Fruit fly (Drosophila melanogaster): Measurements from ENCODE around the gene CG12773.

The CG12773 gene

DNA sequence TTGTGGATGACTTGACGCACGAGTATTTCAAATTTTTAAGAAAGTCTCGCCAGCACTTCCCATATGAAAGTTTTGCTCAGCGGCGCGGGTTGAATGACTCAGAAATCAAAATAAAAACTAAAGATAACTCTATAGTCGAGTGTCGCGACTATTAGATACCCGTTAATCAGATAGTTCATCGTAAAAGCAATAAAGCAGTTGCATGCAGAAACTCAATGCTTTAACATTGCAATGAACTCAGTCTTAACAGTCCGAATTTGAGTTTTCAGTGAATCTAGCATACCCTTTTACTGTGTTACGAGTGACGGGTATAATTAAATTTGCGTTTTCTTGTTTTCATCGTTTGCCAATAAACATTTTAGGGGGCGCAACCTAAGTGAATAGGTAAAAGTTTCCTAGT is 42.6 kb downstream of the CG12773 start:
- no peak for TF ChIP-seq noc (tag; optimal IDR thresholded peaks at IDR 0.05)

DNA sequence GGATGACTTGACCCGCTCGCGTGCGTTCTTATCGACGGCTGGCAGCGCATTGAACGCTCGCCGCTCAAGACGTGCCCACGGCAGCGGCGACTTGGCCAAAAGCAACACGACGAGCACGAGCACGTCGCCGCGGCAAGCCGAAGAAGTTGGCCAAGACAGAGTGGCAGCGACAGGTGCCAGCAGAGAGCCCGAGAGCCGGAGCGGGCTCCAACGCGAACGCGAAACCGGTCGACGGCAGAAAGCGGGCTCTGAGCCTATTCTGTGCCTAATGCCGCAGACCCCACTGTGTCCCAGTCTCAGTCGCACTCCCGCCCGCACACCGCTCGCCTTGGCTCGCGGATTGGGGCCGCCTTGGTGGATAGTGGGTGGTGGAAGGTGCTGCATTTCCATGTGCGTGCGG is 45.3 kb downstream of the CG12773 start:
- TF ChIP-seq noc (tag; optimal IDR thresholded peaks at IDR 0.05): no peak

DNA sequence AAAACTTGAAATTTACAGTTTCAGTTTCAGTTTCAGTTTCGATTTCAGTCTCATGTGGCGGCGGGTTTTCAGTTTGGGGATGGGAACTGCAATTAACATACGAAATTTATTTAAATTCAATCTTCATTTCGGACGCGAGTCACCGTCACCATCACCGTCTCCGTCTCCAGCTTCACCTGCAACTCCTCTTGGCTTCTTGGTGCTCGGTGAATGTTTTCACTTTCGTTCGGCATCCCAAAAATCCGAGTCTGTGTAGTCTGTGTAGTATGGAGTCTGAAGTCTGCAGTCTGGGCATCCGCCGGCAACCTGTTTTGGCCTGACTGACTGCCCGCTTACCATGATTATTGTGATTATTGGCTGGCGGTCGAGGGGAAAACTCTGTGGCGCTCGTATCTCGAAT is 49.8 kb downstream of the CG12773 start:
- no peak for TF ChIP-seq noc (tag; optimal IDR thresholded peaks at IDR 0.05)

- TF ChIP-seq noc (tag; optimal IDR thresholded peaks at IDR 0.05): no peak
Observed at dm6 chrX:1299928-1300327, 53.9 kb downstream of the CG12773 start.

Measured in whole organism, larva.